Worm (Caenorhabditis elegans) whole organism, L1 larva: ENCODE data around the gene nhr-242.

Experiments used
- C04F5.9 ChIP-seq: sonication (generic microtip); optimal IDR thresholded peaks from 2 replicates; lab custom pipeline; 2016; ENCODE audit warnings: missing genetic modification characterization, missing compliant biosample characterization
- F16B12.6 ChIP-seq: fragments of 150-350 bp; optimal IDR thresholded peaks from 2 replicates; lab custom pipeline; 2014; ENCODE audit warnings: missing biosample characterization, missing genetic modification characterization
- Y116A8C.19 ChIP-seq: sonication (generic microtip); optimal IDR thresholded peaks from 2 replicates; lab custom pipeline; 2016; ENCODE audit warnings: missing compliant biosample characterization, missing genetic modification characterization, borderline replicate concordance
- aha-1 ChIP-seq: fragments of 150-350 bp; optimal IDR thresholded peaks from 2 replicates; lab custom pipeline; 2014; ENCODE audit warnings: missing biosample characterization, missing genetic modification characterization
- alr-1 ChIP-seq: fragments of 200-800 bp; sonication (Bioruptor generic); optimal IDR thresholded peaks from 2 replicates; lab custom pipeline; 2018; ENCODE audit warnings: borderline replicate concordance, mild to moderate bottlenecking, missing genetic modification characterization, missing compliant biosample characterization
- aly-2 ChIP-seq: fragments of 150-350 bp; optimal IDR thresholded peaks from 2 replicates; lab custom pipeline; 2014; ENCODE audit warnings: missing biosample characterization, missing genetic modification characterization
- ama-1 ChIP-seq: fragments of 150-350 bp; optimal IDR thresholded peaks from 2 replicates; lab custom pipeline; 2014
- blmp-1 ChIP-seq: fragments of 150-350 bp; optimal IDR thresholded peaks from 2 replicates; lab custom pipeline; 2014; ENCODE audit warnings: missing biosample characterization, missing genetic modification characterization
- ceh-8 ChIP-seq: fragments of 200-800 bp; sonication (Bioruptor generic); optimal IDR thresholded peaks from 2 replicates; lab custom pipeline; 2018; ENCODE audit warnings: mild to moderate bottlenecking, missing genetic modification characterization, moderate library complexity, missing compliant biosample characterization
- ceh-82 ChIP-seq, 3 experiments: fragments of 150-350 bp in 1 of 3; sonication (generic microtip) in 2 of 3; optimal IDR thresholded peaks; 2 replicates each; lab custom pipeline; 2014 to 2017; ENCODE audit warnings: missing biosample characterization in 3 of 3, missing genetic modification characterization in 3 of 3
- ceh-88 ChIP-seq: fragments of 200-800 bp; sonication (Bioruptor generic); IDR thresholded peaks from 2 replicates; pipeline ENCODE4 v1.3.6; 2022; ENCODE audit warnings: missing genetic modification characterization, missing compliant biosample characterization
- ces-1 ChIP-seq: fragments of 150-350 bp; optimal IDR thresholded peaks from 2 replicates; lab custom pipeline; 2014; ENCODE audit warnings: missing biosample characterization, missing genetic modification reagents, missing genetic modification characterization
- dsc-1 ChIP-seq: sonication (generic microtip); optimal IDR thresholded peaks from 2 replicates; lab custom pipeline; 2016; ENCODE audit warnings: mild to moderate bottlenecking, missing genetic modification characterization, missing compliant biosample characterization
- egl-13 ChIP-seq: sonication (generic microtip); optimal IDR thresholded peaks from 2 replicates; lab custom pipeline; 2016; ENCODE audit warnings: missing genotype, missing genetic modification reagents, missing genetic modification characterization, missing compliant biosample characterization
- elt-2 ChIP-seq: sonication (generic microtip); optimal IDR thresholded peaks from 2 replicates; lab custom pipeline; 2016; ENCODE audit warnings: missing genetic modification characterization, mild to moderate bottlenecking, inconsistent platforms, missing compliant biosample characterization, missing genetic modification reagents
- ets-5 ChIP-seq: fragments of 200-800 bp; sonication (Bioruptor generic); IDR thresholded peaks from 2 replicates; pipeline ENCODE4 v1.3.6; 2022; ENCODE audit warnings: missing genetic modification characterization, missing compliant biosample characterization
- fkh-10 ChIP-seq: sonication (generic microtip); optimal IDR thresholded peaks from 2 replicates; lab custom pipeline; 2017; ENCODE audit warnings: missing biosample characterization, missing genetic modification reagents, missing genetic modification characterization
- fkh-4 ChIP-seq: sonication (generic microtip); optimal IDR thresholded peaks from 2 replicates; lab custom pipeline; 2016; ENCODE audit warnings: missing compliant biosample characterization, missing genetic modification characterization, borderline replicate concordance
- hlh-4 ChIP-seq: sonication (generic microtip); optimal IDR thresholded peaks from 2 replicates; lab custom pipeline; 2016; ENCODE audit warnings: mild to moderate bottlenecking, missing genetic modification characterization, missing compliant biosample characterization
- hpl-2 ChIP-seq: fragments of 150-350 bp; optimal IDR thresholded peaks from 2 replicates; lab custom pipeline; 2014; ENCODE audit warnings: missing biosample characterization, missing genetic modification reagents, missing genetic modification characterization
- irx-1 ChIP-seq: sonication (generic microtip); optimal IDR thresholded peaks from 2 replicates; lab custom pipeline; 2016; ENCODE audit warnings: missing genetic modification characterization, missing compliant biosample characterization
- isw-1 ChIP-seq: fragments of 200-800 bp; sonication (Bioruptor generic); IDR thresholded peaks from 2 replicates; pipeline ENCODE4 v1.3.6; 2022; ENCODE audit warnings: missing genetic modification characterization, missing compliant biosample characterization
- jun-1 ChIP-seq: fragments of 150-350 bp; optimal IDR thresholded peaks from 2 replicates; lab custom pipeline; 2014; ENCODE audit warnings: missing biosample characterization, missing genetic modification reagents, missing genetic modification characterization
- lin-14 ChIP-seq: fragments of 200-800 bp; sonication (Bioruptor generic); optimal IDR thresholded peaks from 2 replicates; lab custom pipeline; 2018; ENCODE audit warnings: mild to moderate bottlenecking, missing genetic modification characterization, moderate library complexity, missing compliant biosample characterization
- lin-35 ChIP-seq, 2 experiments: fragments of 150-350 bp; optimal IDR thresholded peaks; 2 replicates each; lab custom pipeline; 2014; ENCODE audit warnings: missing biosample characterization in 2 of 2, missing genetic modification characterization in 2 of 2, missing genetic modification reagents in 2 of 2
- lir-3 ChIP-seq: sonication (generic microtip); optimal IDR thresholded peaks from 2 replicates; lab custom pipeline; 2016; ENCODE audit warnings: mild to moderate bottlenecking, missing genetic modification characterization, moderate library complexity, missing compliant biosample characterization; ENCODE audit not compliant: poor library complexity
- lsy-2 ChIP-seq, 2 experiments: fragments of 150-350 bp; optimal IDR thresholded peaks; 2 replicates each; lab custom pipeline; 2014; ENCODE audit warnings: missing biosample characterization in 2 of 2, missing genetic modification characterization in 2 of 2
- mef-2 ChIP-seq: fragments of 150-350 bp; optimal IDR thresholded peaks from 2 replicates; lab custom pipeline; 2014; ENCODE audit warnings: missing biosample characterization, missing genetic modification characterization
- mep-1 ChIP-seq: fragments of 150-350 bp; optimal IDR thresholded peaks from 2 replicates; lab custom pipeline; 2014; ENCODE audit warnings: missing biosample characterization, missing genetic modification characterization
- nhr-11 ChIP-seq: fragments of 150-350 bp; optimal IDR thresholded peaks from 2 replicates; lab custom pipeline; 2014; ENCODE audit warnings: missing biosample characterization, missing genetic modification characterization
- nhr-19 ChIP-seq: fragments of 200-800 bp; sonication (Bioruptor generic); conservative IDR thresholded peaks from 2 replicates; pipeline ENCODE4 v1.3.6; 2022; ENCODE audit warnings: missing genetic modification characterization, missing compliant biosample characterization
- nhr-20 ChIP-seq: sonication (generic microtip); optimal IDR thresholded peaks from 2 replicates; lab custom pipeline; 2016; ENCODE audit warnings: mild to moderate bottlenecking, missing genetic modification characterization, missing compliant biosample characterization
- nhr-237 ChIP-seq: fragments of 150-350 bp; optimal IDR thresholded peaks from 2 replicates; lab custom pipeline; 2014; ENCODE audit warnings: missing biosample characterization, missing genetic modification characterization
- nhr-28 ChIP-seq: fragments of 150-350 bp; optimal IDR thresholded peaks from 2 replicates; lab custom pipeline; 2014; ENCODE audit warnings: missing biosample characterization, missing genetic modification characterization
- nhr-71 ChIP-seq: sonication (generic microtip); optimal IDR thresholded peaks from 2 replicates; lab custom pipeline; 2016; ENCODE audit warnings: mild to moderate bottlenecking, missing genetic modification characterization, moderate library complexity, missing compliant biosample characterization
- nhr-76 ChIP-seq: sonication (generic microtip); optimal IDR thresholded peaks from 2 replicates; lab custom pipeline; 2017; ENCODE audit warnings: missing biosample characterization, missing genetic modification characterization
- pax-3 ChIP-seq: fragments of 200-800 bp; sonication (Bioruptor generic); optimal IDR thresholded peaks from 2 replicates; lab custom pipeline; 2018; ENCODE audit warnings: mild to moderate bottlenecking, missing genetic modification characterization, moderate library complexity, missing compliant biosample characterization
- snpc-4 ChIP-seq: fragments of 150-350 bp; optimal IDR thresholded peaks from 2 replicates; lab custom pipeline; 2014; ENCODE audit warnings: missing biosample characterization, missing genetic modification characterization
- sox-4 ChIP-seq: sonication (generic microtip); optimal IDR thresholded peaks from 2 replicates; lab custom pipeline; 2016; ENCODE audit warnings: missing genetic modification characterization, missing compliant biosample characterization
- sptf-1 ChIP-seq: fragments of 150-350 bp; optimal IDR thresholded peaks from 2 replicates; lab custom pipeline; 2014; ENCODE audit warnings: missing biosample characterization, missing genetic modification characterization
- swsn-7 ChIP-seq: sonication (generic microtip); optimal IDR thresholded peaks from 2 replicates; lab custom pipeline; 2016; ENCODE audit warnings: missing genetic modification characterization, missing compliant biosample characterization
- unc-130 ChIP-seq: fragments of 150-350 bp; optimal IDR thresholded peaks from 2 replicates; lab custom pipeline; 2017; ENCODE audit warnings: missing biosample characterization, missing genetic modification characterization, inconsistent platforms
- unc-98 ChIP-seq: fragments of 200-800 bp; sonication (Bioruptor generic); IDR thresholded peaks from 2 replicates; pipeline ENCODE4 v1.3.6; 2022; ENCODE audit warnings: missing genetic modification characterization, missing compliant biosample characterization
- vab-15 ChIP-seq: sonication (generic microtip); optimal IDR thresholded peaks from 2 replicates; lab custom pipeline; 2017; ENCODE audit warnings: missing genotype, mild to moderate bottlenecking, missing genetic modification characterization, missing compliant biosample characterization
- zag-1 ChIP-seq: fragments of 150-350 bp; optimal IDR thresholded peaks from 2 replicates; lab custom pipeline; 2014; ENCODE audit warnings: missing biosample characterization, missing genetic modification characterization
- zip-4 ChIP-seq: fragments of 200-800 bp; sonication (Bioruptor generic); optimal IDR thresholded peaks from 2 replicates; lab custom pipeline; 2018; ENCODE audit warnings: mild to moderate bottlenecking, missing genetic modification characterization, moderate library complexity, missing compliant biosample characterization
- ztf-11 ChIP-seq, 2 experiments: sonication (generic microtip); optimal IDR thresholded peaks; 2 replicates each; lab custom pipeline; 2016 to 2017; ENCODE audit warnings: missing genetic modification characterization in 2 of 2, missing biosample characterization in 1 of 2, missing compliant biosample characterization in 1 of 2

Gene nhr-242

ce11 chrIV:2601988-2602861 is 20.8 kb upstream of the nhr-242 start (continued):
- no peak for TF ChIP-seq sptf-1 (tag; lab: Kevin White, UChicago)
- TF ChIP-seq egl-13 (tag; lab: Kevin White, UChicago) = peak; percentile 93
- peak; percentile 89 for TF ChIP-seq snpc-4 (tag; lab: Kevin White, UChicago)
- no peak for TF ChIP-seq alr-1
- peak; percentile 99 for TF ChIP-seq lin-14 (GFP tag; lab: Kevin White, UChicago)
- TF ChIP-seq nhr-237 (tag; lab: Kevin White, UChicago) = peak; percentile 90
- TF ChIP-seq fkh-4 (tag; lab: Kevin White, UChicago) = peak; percentile 64
- TF ChIP-seq irx-1 = peak; percentile 96
- TF ChIP-seq sox-4 (tag; lab: Kevin White, UChicago) = peak; percentile 98
- TF ChIP-seq nhr-76 (tag; lab: Kevin White, UChicago) = peak; percentile 39
- TF ChIP-seq pax-3 (tag; lab: Kevin White, UChicago) = peak; percentile 98
- TF ChIP-seq unc-98 (GFP tag; lab: Robert Waterston, UW) = peak; percentile 75
- peak; percentile 92 for TF ChIP-seq C04F5.9 (tag; lab: Kevin White, UChicago)
- TF ChIP-seq zip-4 = peak; percentile 87
- TF ChIP-seq aly-2 (tag; lab: Kevin White, UChicago) = peak; percentile 84
- peak; percentile 99 for TF ChIP-seq nhr-11 (tag; lab: Kevin White, UChicago)
- peak; percentile 90 to 93 (median 90) for TF ChIP-seq ceh-82 (tag; optimal IDR thresholded peaks at IDR 0.05; lab: Kevin White, UChicago)
- no peak for TF ChIP-seq Y116A8C.19 (tag; lab: Kevin White, UChicago)
- peak; percentile 75 for TF ChIP-seq nhr-28 (tag; lab: Kevin White, UChicago)
- TF ChIP-seq swsn-7 = peak; percentile 99
- TF ChIP-seq ama-1 = peak; percentile 95
- no peak for TF ChIP-seq zag-1 (tag; lab: Kevin White, UChicago)
- peak; percentile 84 for TF ChIP-seq isw-1
- TF ChIP-seq F16B12.6 (tag; lab: Kevin White, UChicago) = peak; percentile 20
- TF ChIP-seq ztf-11 (tag; optimal IDR thresholded peaks at IDR 0.05; lab: Kevin White, UChicago) = peak in 1 of 2 experiments; percentile 86
- TF ChIP-seq nhr-20 = peak; percentile 100
- peak; percentile 90 for TF ChIP-seq blmp-1 (tag; lab: Kevin White, UChicago)
- peak; percentile 100 for TF ChIP-seq nhr-71
- no peak for TF ChIP-seq ces-1 (GFP tag; lab: Kevin White, UChicago)
- TF ChIP-seq nhr-19 = peak; percentile 99
- peak; percentile 87 for TF ChIP-seq vab-15 (tag; lab: Kevin White, UChicago)
- peak; percentile 97 for TF ChIP-seq ceh-8 (GFP tag; lab: Kevin White, UChicago)
- TF ChIP-seq hlh-4 = no peak
- peak; percentile 97 for TF ChIP-seq jun-1 (tag; lab: Kevin White, UChicago)
- TF ChIP-seq, all 84 proteins: peak for 69

DNA sequence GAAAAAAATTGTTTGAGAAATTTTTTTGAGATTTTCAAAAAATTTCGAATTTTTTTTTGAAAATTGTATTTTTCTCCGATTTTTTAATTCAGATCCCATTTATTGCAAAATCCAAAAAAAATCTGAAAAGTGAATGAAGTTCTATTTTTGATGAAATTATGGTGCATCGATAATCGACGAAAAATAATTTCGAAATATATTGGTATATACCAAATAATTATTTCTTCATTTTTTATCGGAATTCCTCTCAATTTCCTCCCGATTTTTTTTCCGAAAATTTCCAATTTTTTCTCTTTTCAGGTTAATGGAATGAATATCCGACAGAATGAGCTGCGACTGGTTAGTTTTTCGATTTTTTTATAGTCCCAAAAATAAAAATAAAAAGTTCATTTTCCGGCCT is 19.5 kb upstream of the nhr-242 start, which contains the start of gene epg-9:
Gene epg-9 (plus strand): TSS at position 301 of the 400 bp plus-strand sequence.
- TF ChIP-seq ceh-88 (GFP tag; lab: Robert Waterston, UW) = peak; percentile 31; the same call in 1 of the 2 replicates
- no peak for TF ChIP-seq lir-3
- TF ChIP-seq nhr-19 = no peak
- TF ChIP-seq mef-2 = no peak

DNA sequence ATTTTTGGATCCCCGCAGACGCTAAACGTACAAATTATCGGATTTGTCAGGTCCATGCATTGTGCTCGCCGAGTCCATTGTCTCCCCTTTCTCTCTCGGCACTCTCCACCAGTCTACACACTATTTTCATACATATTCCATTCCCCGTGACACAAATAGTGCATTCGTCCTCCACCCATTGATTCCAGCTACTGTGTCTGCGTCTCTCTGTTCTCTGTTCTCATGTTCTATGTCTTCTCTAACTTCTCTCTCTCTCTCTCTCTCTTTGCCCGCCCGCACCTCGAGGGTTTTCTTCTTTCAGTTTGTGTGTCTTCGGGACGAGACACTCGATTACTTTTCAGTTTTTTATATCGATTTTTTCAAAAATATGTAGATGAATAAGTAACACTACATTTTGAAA is 18.3 kb upstream of the nhr-242 start:
- TF ChIP-seq Y116A8C.19 (tag; lab: Kevin White, UChicago) (no peak), ets-5 (GFP tag; lab: Robert Waterston, UW) (no peak), hpl-2 (GFP tag; lab: Kevin White, UChicago) (peak; percentile 36), ztf-11 (tag; optimal IDR thresholded peaks at IDR 0.05; lab: Kevin White, UChicago) (no peak), unc-98 (GFP tag; lab: Robert Waterston, UW) (no peak), irx-1 (peak; percentile 73), fkh-4 (tag; lab: Kevin White, UChicago) (no peak), mef-2 (peak; percentile 38), lin-35 (GFP tag; optimal IDR thresholded peaks at IDR 0.05; lab: Kevin White, UChicago) (peak; percentile 77 to 87), C04F5.9 (tag; lab: Kevin White, UChicago) (peak; percentile 49), ceh-82 (tag; optimal IDR thresholded peaks at IDR 0.05; lab: Kevin White, UChicago) (peak; percentile 51 to 80 (median 68)), aha-1 (tag; lab: Kevin White, UChicago) (peak; percentile 33), ceh-88 (GFP tag; lab: Robert Waterston, UW) (no peak), dsc-1 (tag; lab: Kevin White, UChicago) (peak; percentile 62), elt-2 (tag; lab: Kevin White, UChicago) (peak; percentile 12), sptf-1 (tag; lab: Kevin White, UChicago) (no peak), ces-1 (GFP tag; lab: Kevin White, UChicago) (no peak), fkh-10 (GFP tag; lab: Kevin White, UChicago) (peak; percentile 17), mep-1 (peak; percentile 94), lsy-2 (tag; optimal IDR thresholded peaks at IDR 0.05; lab: Kevin White, UChicago) (peak; percentile 84 to 89), nhr-28 (tag; lab: Kevin White, UChicago) (no peak), unc-130 (tag; lab: Kevin White, UChicago) (peak; percentile 57)
